Fruit fly (Drosophila melanogaster): Measurements from ENCODE around the gene CG6428.

CG6428 gene

DNA sequence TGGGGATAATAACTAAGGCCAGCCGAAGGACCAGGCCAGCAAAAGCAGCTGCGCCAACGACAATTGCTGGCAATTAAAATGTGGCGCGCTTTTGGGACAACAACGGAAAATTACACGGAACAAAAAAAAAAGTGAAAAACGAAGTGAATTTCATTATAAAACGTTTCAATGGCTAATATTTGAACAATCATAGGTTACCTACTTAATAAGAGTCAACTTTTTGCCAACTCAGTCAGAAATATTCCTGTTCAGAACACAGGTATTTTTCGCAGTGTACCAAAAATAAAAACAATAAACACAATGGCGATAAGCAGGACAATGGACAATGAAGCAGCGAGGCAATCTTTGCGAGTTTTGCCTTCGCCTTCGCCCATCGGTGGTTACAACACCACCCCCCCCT, 36.6 kb upstream of the CG6428 start (continued):
- TF ChIP-seq lab (GFP tag; optimal IDR thresholded peaks at IDR 0.05), result peak; percentile 30
- peak; percentile 0 for TF ChIP-seq CG18619 (GFP tag; optimal IDR thresholded peaks at IDR 0.05)
- no peak for TF ChIP-seq rib (GFP tag; IDR thresholded peaks at IDR 0.05)
- TF ChIP-seq CrebB (tag; optimal IDR thresholded peaks at IDR 0.05), result no peak
- no peak for TF ChIP-seq CG15514 (GFP tag; optimal IDR thresholded peaks at IDR 0.05)
- peak; percentile 58 for TF ChIP-seq CG2678 (tag; optimal IDR thresholded peaks at IDR 0.05)
- no peak for TF ChIP-seq Bteb2 (GFP tag; optimal IDR thresholded peaks at IDR 0.05)
- TF ChIP-seq CG17359 (tag; optimal IDR thresholded peaks at IDR 0.05), result peak; percentile 28
- no peak for TF ChIP-seq CG8290 (GFP tag; optimal IDR thresholded peaks at IDR 0.05)
- peak in 1 of 2 experiments; percentile 34 for TF ChIP-seq CG8290 (tag; optimal IDR thresholded peaks at IDR 0.05)
- TF ChIP-seq pan (optimal IDR thresholded peaks at IDR 0.05), result no peak
- TF ChIP-seq pan (GFP tag; optimal IDR thresholded peaks at IDR 0.05 in 1 of 2, IDR thresholded peaks at IDR 0.05 in 1 of 2), result peak in 1 of 2 experiments; percentile 40
- TF ChIP-seq Med (GFP tag), result peak; percentile 83
- TF ChIP-seq esg (GFP tag; conservative IDR thresholded peaks at IDR 0.05), result peak; percentile 28; the same call in 1 of the 2 replicates
- peak; percentile 38 for TF ChIP-seq CG2120 (GFP tag; optimal IDR thresholded peaks at IDR 0.05)
- 0 out of 3 replicates have a peak, but pooled peaks have one; percentile 23 for TF ChIP-seq CG17361 (GFP tag; IDR thresholded peaks at IDR 0.05)
- TF ChIP-seq prd (optimal IDR thresholded peaks at IDR 0.05), result no peak
- TF ChIP-seq prd (GFP tag; IDR thresholded peaks at IDR 0.05), result peak; percentile 63
- no peak for TF ChIP-seq pb (GFP tag; optimal IDR thresholded peaks at IDR 0.05)
- TF ChIP-seq sens (GFP tag), result peak; percentile 71

DNA sequence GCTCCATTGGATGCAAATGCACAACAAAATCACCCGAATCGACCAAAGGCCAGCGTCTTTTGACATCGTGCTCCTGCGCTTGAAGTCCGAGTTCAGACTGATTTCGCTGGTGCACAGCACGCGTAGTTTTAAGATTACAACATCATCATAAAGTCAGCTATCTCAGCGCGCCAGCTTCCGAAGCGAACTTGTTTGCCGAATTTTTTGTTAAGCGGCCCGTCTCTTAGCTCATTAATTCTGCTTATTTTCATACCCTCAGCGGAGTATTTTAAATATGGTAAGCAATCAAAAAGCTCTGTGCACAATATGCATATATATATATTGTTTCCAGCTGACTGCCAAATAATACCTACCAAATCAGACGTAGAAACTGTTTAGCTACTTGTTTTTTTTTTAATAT, 2.8 kb upstream of the CG6428 start, which contains the start of gene CG6414:
Gene CG6414, minus strand, starts transcription at position 101 of the 400 bp plus-strand sequence.
- TF ChIP-seq amos (GFP tag; IDR thresholded peaks at IDR 0.05; ENCODE audit: partially characterized antibody) (no peak), chinmo (GFP tag; IDR thresholded peaks at IDR 0.05; ENCODE audit: partially characterized antibody) (peak; percentile 22; the same call in 1 of the 4 replicates), eyg (GFP tag; optimal IDR thresholded peaks at IDR 0.05) (no peak), Awh (GFP tag; IDR thresholded peaks at IDR 0.05) (no peak), br (optimal IDR thresholded peaks at IDR 0.05) (no peak), Dad (GFP tag; optimal IDR thresholded peaks at IDR 0.05) (no peak), Antp (GFP tag; optimal IDR thresholded peaks at IDR 0.05) (no peak), CG6654 (GFP tag; optimal IDR thresholded peaks at IDR 0.05) (no peak), CG7987 (GFP tag; optimal IDR thresholded peaks at IDR 0.05) (no peak), slou (GFP tag; optimal IDR thresholded peaks at IDR 0.05) (no peak), Ets65A (GFP tag) (no peak), sens (GFP tag) (peak; percentile 34), dan (GFP tag; IDR thresholded peaks at IDR 0.05) (no peak), cad (GFP tag; optimal IDR thresholded peaks at IDR 0.05) (no peak), CG8765 (GFP tag; IDR thresholded peaks at IDR 0.05) (no peak), gem (tag; optimal IDR thresholded peaks at IDR 0.05) (peak; percentile 7), vvl (GFP tag; IDR thresholded peaks at IDR 0.05) (0 out of 2 replicates have a peak, but pooled peaks have one; percentile 15), pfk (GFP tag; optimal IDR thresholded peaks at IDR 0.05) (no peak), row (GFP tag; IDR thresholded peaks at IDR 0.05) (0 out of 3 replicates have a peak, but pooled peaks have one; percentile 26)

DNA sequence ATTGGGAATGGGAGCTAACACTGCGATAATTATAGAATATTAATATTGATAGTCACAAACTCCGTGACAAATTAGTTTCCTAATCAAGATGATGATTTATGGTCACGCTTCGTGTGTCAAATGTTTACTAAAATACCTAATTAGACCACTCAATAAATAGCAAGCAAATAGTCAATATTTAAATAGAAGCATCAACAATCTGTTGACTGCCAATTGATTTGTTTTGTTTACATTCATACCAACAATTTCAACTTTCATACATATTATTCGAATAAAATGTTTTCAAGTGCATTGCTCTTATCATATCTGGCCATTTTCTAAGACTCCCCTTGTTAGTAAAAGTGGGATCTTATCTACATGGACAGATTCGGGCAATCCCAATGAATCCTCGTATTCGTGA, 842 bp downstream of the CG6428 start:
- TF ChIP-seq sr (GFP tag; IDR thresholded peaks at IDR 0.05), result no peak
- TF ChIP-seq CG2875 (GFP tag; optimal IDR thresholded peaks at IDR 0.05), result peak; percentile 33
- no peak for TF ChIP-seq tin (GFP tag; optimal IDR thresholded peaks at IDR 0.05)
- no peak for TF ChIP-seq CG9727 (GFP tag; optimal IDR thresholded peaks at IDR 0.05)
- TF ChIP-seq Med (GFP tag), result peak; percentile 59
- no peak for TF ChIP-seq lov (optimal IDR thresholded peaks at IDR 0.05)
- TF ChIP-seq lov (GFP tag; IDR thresholded peaks at IDR 0.05), result no peak
- no peak for TF ChIP-seq cad (GFP tag; optimal IDR thresholded peaks at IDR 0.05)
- no peak for TF ChIP-seq Hand (GFP tag; optimal IDR thresholded peaks at IDR 0.05)
- no peak for TF ChIP-seq CG12391 (tag; optimal IDR thresholded peaks at IDR 0.05)
- no peak for TF ChIP-seq sim (GFP tag; IDR thresholded peaks at IDR 0.05)
- no peak for TF ChIP-seq CG10147 (GFP tag; optimal IDR thresholded peaks at IDR 0.05)
- TF ChIP-seq Mad (GFP tag; optimal IDR thresholded peaks at IDR 0.05), result no peak
- TF ChIP-seq Xrp1 (GFP tag; IDR thresholded peaks at IDR 0.05), result 0 out of 2 replicates have a peak, but pooled peaks have one; percentile 16
- no peak for TF ChIP-seq CG12769 (tag; optimal IDR thresholded peaks at IDR 0.05)
- no peak for TF ChIP-seq Ada2b (GFP tag; IDR thresholded peaks at IDR 0.05)
- no peak for TF ChIP-seq maf-S (GFP tag; optimal IDR thresholded peaks at IDR 0.05)
